Fruit fly (Drosophila melanogaster) whole organism: ENCODE measurements around the gene PSMG1.

ENCODE experiments used
- CG8478 ChIP-seq: fragments of >200 bp; optimal IDR thresholded peaks from 2 replicates; lab custom pipeline; 2018; ENCODE audit warnings: inconsistent platforms
- EcR ChIP-seq, 2 experiments: fragments of >200 bp; optimal IDR thresholded peaks; 2 replicates each; lab custom pipeline; 2017; ENCODE audit warnings: missing biosample characterization in 2 of 2, missing genetic modification characterization in 2 of 2, missing genetic modification reagents in 2 of 2
- psq ChIP-seq: fragments of >200 bp; optimal IDR thresholded peaks from 2 replicates; lab custom pipeline; 2017
- usp ChIP-seq: fragments of >200 bp; optimal IDR thresholded peaks from 2 replicates; lab custom pipeline; 2017; ENCODE audit warnings: missing biosample characterization, missing genetic modification characterization, mixed read lengths

dm6 chr3R:5833948-5834504 lies 39.9 kb upstream of the PSMG1 start:
- TF ChIP-seq psq: no peak
- TF ChIP-seq usp: no peak
- no peak for TF ChIP-seq CG8478 (lab: Kevin White, UChicago)
- no peak for TF ChIP-seq EcR (GFP tag; optimal IDR thresholded peaks at IDR 0.05; lab: Kevin White, UChicago)
